Worm (Caenorhabditis elegans): ENCODE measurements around the gene F15H10.12.

ce11 chrV:10436612-10437011 is 26.7 kb upstream of the F15H10.12 start, which contains the start of gene set-22:
- TF ChIP-seq blmp-1 (tag; optimal IDR thresholded peaks at IDR 0.05; ENCODE audit: insufficient read depth): no peak
- no peak for TF ChIP-seq R02D3.7 (tag; optimal IDR thresholded peaks at IDR 0.05)
- no peak for TF ChIP-seq egl-27 (tag; optimal IDR thresholded peaks at IDR 0.05)
- no peak for TF ChIP-seq elt-1 (tag; optimal IDR thresholded peaks at IDR 0.05)

Measured in whole organism, L2 larva.